Worm (Caenorhabditis elegans) whole organism, L1 larva: Measurements from ENCODE around the gene C06B8.7.
A peak's percentile ranks its signal among the peaks of the same experiment; 100 is the strongest.

Experiments used
- C04F5.9 ChIP-seq: sonication (generic microtip); optimal IDR thresholded peaks from 2 replicates; lab custom pipeline; 2016; ENCODE audit warnings: missing genetic modification characterization, missing compliant biosample characterization
- C16A3.4 ChIP-seq: fragments of 150-350 bp; optimal IDR thresholded peaks from 2 replicates; lab custom pipeline; 2014; ENCODE audit warnings: missing biosample characterization, missing genetic modification characterization
- C34B4.2 ChIP-seq: sonication (generic microtip); optimal IDR thresholded peaks from 2 replicates; lab custom pipeline; 2017; ENCODE audit warnings: mild to moderate bottlenecking, missing genetic modification characterization, missing compliant biosample characterization
- alr-1 ChIP-seq: fragments of 200-800 bp; sonication (Bioruptor generic); optimal IDR thresholded peaks from 2 replicates; lab custom pipeline; 2018; ENCODE audit warnings: borderline replicate concordance, mild to moderate bottlenecking, missing genetic modification characterization, missing compliant biosample characterization
- ceh-63 ChIP-seq: fragments of 200-800 bp; sonication (Bioruptor generic); optimal IDR thresholded peaks from 2 replicates; lab custom pipeline; 2018; ENCODE audit warnings: mild to moderate bottlenecking, missing genetic modification characterization, missing compliant biosample characterization
- ceh-8 ChIP-seq: fragments of 200-800 bp; sonication (Bioruptor generic); optimal IDR thresholded peaks from 2 replicates; lab custom pipeline; 2018; ENCODE audit warnings: mild to moderate bottlenecking, missing genetic modification characterization, moderate library complexity, missing compliant biosample characterization
- ceh-88 ChIP-seq: fragments of 200-800 bp; sonication (Bioruptor generic); IDR thresholded peaks from 2 replicates; pipeline ENCODE4 v1.3.6; 2022; ENCODE audit warnings: missing genetic modification characterization, missing compliant biosample characterization
- ceh-90 ChIP-seq: sonication (generic microtip); optimal IDR thresholded peaks from 2 replicates; lab custom pipeline; 2016; ENCODE audit warnings: missing genetic modification characterization, missing compliant biosample characterization
- ces-1 ChIP-seq: fragments of 150-350 bp; optimal IDR thresholded peaks from 2 replicates; lab custom pipeline; 2014; ENCODE audit warnings: missing biosample characterization, missing genetic modification reagents, missing genetic modification characterization
- dpl-1 ChIP-seq, 3 experiments: fragments of 150-350 bp in 2 of 3; sonication (generic microtip) in 1 of 3; optimal IDR thresholded peaks; 2 replicates each; lab custom pipeline; 2014 to 2017; ENCODE audit warnings: missing biosample characterization in 3 of 3, missing genetic modification characterization in 3 of 3, missing genetic modification reagents in 3 of 3
- efl-1 ChIP-seq, 4 experiments: fragments of 150-350 bp; optimal IDR thresholded peaks in 3 of 4; peaks in 1 of 4; 1 replicate in 1 of 4; 2 replicates in 3 of 4; lab custom pipeline; 2014; ENCODE audit warnings: missing biosample characterization in 2 of 4, missing genetic modification characterization in 2 of 4, missing genetic modification reagents in 2 of 4
- efl-3 ChIP-seq: fragments of 200-800 bp; sonication (Bioruptor generic); optimal IDR thresholded peaks from 2 replicates; lab custom pipeline; 2018; ENCODE audit warnings: mild to moderate bottlenecking, missing genetic modification characterization, missing compliant biosample characterization
- egl-13 ChIP-seq: sonication (generic microtip); optimal IDR thresholded peaks from 2 replicates; lab custom pipeline; 2016; ENCODE audit warnings: missing genotype, missing genetic modification reagents, missing genetic modification characterization, missing compliant biosample characterization
- elt-2 ChIP-seq: sonication (generic microtip); optimal IDR thresholded peaks from 2 replicates; lab custom pipeline; 2016; ENCODE audit warnings: missing genetic modification characterization, mild to moderate bottlenecking, inconsistent platforms, missing compliant biosample characterization, missing genetic modification reagents
- elt-3 ChIP-seq, 6 experiments: fragments of 150-350 bp in 1 of 6; sonication (generic microtip); optimal IDR thresholded peaks; 2 replicates each; lab custom pipeline; 2017 to 2018; ENCODE audit warnings: missing biosample characterization in 6 of 6, missing genetic modification characterization in 6 of 6, inconsistent platforms in 1 of 6
- fkh-10 ChIP-seq: sonication (generic microtip); optimal IDR thresholded peaks from 2 replicates; lab custom pipeline; 2017; ENCODE audit warnings: missing biosample characterization, missing genetic modification reagents, missing genetic modification characterization
- fkh-4 ChIP-seq: sonication (generic microtip); optimal IDR thresholded peaks from 2 replicates; lab custom pipeline; 2016; ENCODE audit warnings: missing compliant biosample characterization, missing genetic modification characterization, borderline replicate concordance
- fkh-8 ChIP-seq: sonication (generic microtip); optimal IDR thresholded peaks from 2 replicates; lab custom pipeline; 2016; ENCODE audit warnings: mild to moderate bottlenecking, missing genetic modification characterization, missing compliant biosample characterization
- fos-1 ChIP-seq: fragments of 150-350 bp; optimal IDR thresholded peaks from 2 replicates; lab custom pipeline; 2014; ENCODE audit warnings: missing biosample characterization, missing genetic modification characterization
- grh-1 ChIP-seq: fragments of 200-800 bp; sonication (Bioruptor generic); IDR thresholded peaks from 2 replicates; pipeline ENCODE4 v1.3.6; 2022; ENCODE audit warnings: missing genetic modification reagents, missing genetic modification characterization, missing compliant biosample characterization
- hlh-17 ChIP-seq: fragments of 200-800 bp; sonication (Bioruptor generic); optimal IDR thresholded peaks from 2 replicates; lab custom pipeline; 2018; ENCODE audit warnings: missing genetic modification characterization, mild to moderate bottlenecking, missing compliant biosample characterization, moderate library complexity, borderline replicate concordance
- hpl-2 ChIP-seq: fragments of 150-350 bp; optimal IDR thresholded peaks from 2 replicates; lab custom pipeline; 2014; ENCODE audit warnings: missing biosample characterization, missing genetic modification reagents, missing genetic modification characterization
- isw-1 ChIP-seq: fragments of 200-800 bp; sonication (Bioruptor generic); IDR thresholded peaks from 2 replicates; pipeline ENCODE4 v1.3.6; 2022; ENCODE audit warnings: missing genetic modification characterization, missing compliant biosample characterization
- jun-1 ChIP-seq: fragments of 150-350 bp; optimal IDR thresholded peaks from 2 replicates; lab custom pipeline; 2014; ENCODE audit warnings: missing biosample characterization, missing genetic modification reagents, missing genetic modification characterization
- lin-13 ChIP-seq: fragments of 150-350 bp; optimal IDR thresholded peaks from 2 replicates; lab custom pipeline; 2014; ENCODE audit warnings: missing biosample characterization, missing genetic modification reagents, missing genetic modification characterization
- lin-35 ChIP-seq, 2 experiments: fragments of 150-350 bp; optimal IDR thresholded peaks; 2 replicates each; lab custom pipeline; 2014; ENCODE audit warnings: missing biosample characterization in 2 of 2, missing genetic modification characterization in 2 of 2, missing genetic modification reagents in 2 of 2
- lsy-2 ChIP-seq, 2 experiments: fragments of 150-350 bp; optimal IDR thresholded peaks; 2 replicates each; lab custom pipeline; 2014; ENCODE audit warnings: missing biosample characterization in 2 of 2, missing genetic modification characterization in 2 of 2
- mdl-1 ChIP-seq, 2 experiments: fragments of 150-350 bp; optimal IDR thresholded peaks; 2 replicates each; lab custom pipeline; 2014 to 2017; ENCODE audit warnings: missing biosample characterization in 2 of 2, missing genetic modification characterization in 2 of 2, inconsistent platforms in 1 of 2
- mef-2 ChIP-seq: fragments of 150-350 bp; optimal IDR thresholded peaks from 2 replicates; lab custom pipeline; 2014; ENCODE audit warnings: missing biosample characterization, missing genetic modification characterization
- mep-1 ChIP-seq: fragments of 150-350 bp; optimal IDR thresholded peaks from 2 replicates; lab custom pipeline; 2014; ENCODE audit warnings: missing biosample characterization, missing genetic modification characterization
- nhr-20 ChIP-seq: sonication (generic microtip); optimal IDR thresholded peaks from 2 replicates; lab custom pipeline; 2016; ENCODE audit warnings: mild to moderate bottlenecking, missing genetic modification characterization, missing compliant biosample characterization
- nhr-47 ChIP-seq: sonication (generic microtip); optimal IDR thresholded peaks from 2 replicates; lab custom pipeline; 2016; ENCODE audit warnings: mild to moderate bottlenecking, missing genetic modification characterization, moderate library complexity, missing compliant biosample characterization
- nhr-71 ChIP-seq: sonication (generic microtip); optimal IDR thresholded peaks from 2 replicates; lab custom pipeline; 2016; ENCODE audit warnings: mild to moderate bottlenecking, missing genetic modification characterization, moderate library complexity, missing compliant biosample characterization
- nhr-76 ChIP-seq: sonication (generic microtip); optimal IDR thresholded peaks from 2 replicates; lab custom pipeline; 2017; ENCODE audit warnings: missing biosample characterization, missing genetic modification characterization
- pax-3 ChIP-seq: fragments of 200-800 bp; sonication (Bioruptor generic); optimal IDR thresholded peaks from 2 replicates; lab custom pipeline; 2018; ENCODE audit warnings: mild to moderate bottlenecking, missing genetic modification characterization, moderate library complexity, missing compliant biosample characterization
- rnt-1 ChIP-seq: sonication (generic microtip); optimal IDR thresholded peaks from 2 replicates; lab custom pipeline; 2016; ENCODE audit warnings: mild to moderate bottlenecking, missing genetic modification characterization, moderate library complexity, missing compliant biosample characterization
- skn-1 ChIP-seq: fragments of 150-350 bp; optimal IDR thresholded peaks from 2 replicates; lab custom pipeline; 2014; ENCODE audit warnings: missing biosample characterization, missing genetic modification characterization
- snpc-4 ChIP-seq: fragments of 150-350 bp; optimal IDR thresholded peaks from 2 replicates; lab custom pipeline; 2014; ENCODE audit warnings: missing biosample characterization, missing genetic modification characterization
- snu-23 ChIP-seq: sonication (generic microtip); optimal IDR thresholded peaks from 2 replicates; lab custom pipeline; 2016; ENCODE audit warnings: missing genetic modification characterization, missing compliant biosample characterization
- sox-4 ChIP-seq: sonication (generic microtip); optimal IDR thresholded peaks from 2 replicates; lab custom pipeline; 2016; ENCODE audit warnings: missing genetic modification characterization, missing compliant biosample characterization
- sptf-1 ChIP-seq: fragments of 150-350 bp; optimal IDR thresholded peaks from 2 replicates; lab custom pipeline; 2014; ENCODE audit warnings: missing biosample characterization, missing genetic modification characterization
- swsn-7 ChIP-seq: sonication (generic microtip); optimal IDR thresholded peaks from 2 replicates; lab custom pipeline; 2016; ENCODE audit warnings: missing genetic modification characterization, missing compliant biosample characterization
- unc-30 ChIP-seq: sonication (generic microtip); optimal IDR thresholded peaks from 2 replicates; lab custom pipeline; 2017; ENCODE audit warnings: missing biosample characterization, missing genetic modification characterization
- unc-98 ChIP-seq: fragments of 200-800 bp; sonication (Bioruptor generic); IDR thresholded peaks from 2 replicates; pipeline ENCODE4 v1.3.6; 2022; ENCODE audit warnings: missing genetic modification characterization, missing compliant biosample characterization
- vab-15 ChIP-seq: sonication (generic microtip); optimal IDR thresholded peaks from 2 replicates; lab custom pipeline; 2017; ENCODE audit warnings: missing genotype, mild to moderate bottlenecking, missing genetic modification characterization, missing compliant biosample characterization
- xbp-1 ChIP-seq: sonication (generic microtip); optimal IDR thresholded peaks from 2 replicates; lab custom pipeline; 2016; ENCODE audit warnings: missing genetic modification characterization, missing compliant biosample characterization
- zag-1 ChIP-seq: fragments of 150-350 bp; optimal IDR thresholded peaks from 2 replicates; lab custom pipeline; 2014; ENCODE audit warnings: missing biosample characterization, missing genetic modification characterization
- zip-4 ChIP-seq: fragments of 200-800 bp; sonication (Bioruptor generic); optimal IDR thresholded peaks from 2 replicates; lab custom pipeline; 2018; ENCODE audit warnings: mild to moderate bottlenecking, missing genetic modification characterization, moderate library complexity, missing compliant biosample characterization
- ztf-11 ChIP-seq, 2 experiments: sonication (generic microtip); optimal IDR thresholded peaks; 2 replicates each; lab custom pipeline; 2016 to 2017; ENCODE audit warnings: missing genetic modification characterization in 2 of 2, missing biosample characterization in 1 of 2, missing compliant biosample characterization in 1 of 2
- ztf-4 ChIP-seq: fragments of 150-350 bp; optimal IDR thresholded peaks from 2 replicates; lab custom pipeline; 2014; ENCODE audit warnings: missing biosample characterization, missing genetic modification characterization

Gene C06B8.7

DNA sequence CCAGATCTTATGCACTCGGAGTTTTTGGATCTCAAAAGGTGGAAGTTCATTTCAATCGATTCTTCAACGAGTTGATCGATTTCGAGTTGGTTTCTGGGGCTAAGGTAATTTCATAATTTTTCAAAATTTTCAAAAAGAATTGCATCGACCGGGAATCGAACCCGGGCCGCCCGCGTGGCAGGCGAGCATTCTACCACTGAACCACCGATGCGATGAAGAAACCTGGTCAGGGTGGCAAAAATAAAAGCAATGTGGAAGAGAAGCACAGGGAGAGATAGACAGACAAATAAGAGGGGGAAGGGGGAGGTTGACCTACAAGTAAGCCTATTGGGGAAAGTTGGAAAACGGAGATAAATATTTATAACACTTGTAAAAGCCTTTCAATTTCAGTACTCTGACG is 6.5 kb downstream of the C06B8.7 start (continued):
- TF ChIP-seq nhr-76 (tag; lab: Kevin White, UChicago) (no peak), mef-2 (tag; lab: Kevin White, UChicago) (no peak), ceh-88 (no peak), nhr-20 (tag; lab: Kevin White, UChicago) (peak; percentile 55), jun-1 (tag; lab: Kevin White, UChicago) (peak; percentile 0), rnt-1 (peak; percentile 73), efl-3 (no peak), grh-1 (GFP tag; lab: Robert Waterston, UW) (no peak), isw-1 (GFP tag; lab: Robert Waterston, UW) (no peak), ztf-4 (tag; lab: Kevin White, UChicago) (no peak), nhr-71 (no peak), snpc-4 (tag; lab: Kevin White, UChicago) (no peak), nhr-47 (tag; lab: Kevin White, UChicago) (peak; percentile 54), ceh-8 (GFP tag; lab: Kevin White, UChicago) (no peak), ces-1 (no peak), alr-1 (no peak), unc-30 (tag; lab: Kevin White, UChicago) (no peak), lin-35 (GFP tag; optimal IDR thresholded peaks at IDR 0.05; lab: Kevin White, UChicago) (peak; percentile 28 to 65), fos-1 (tag; lab: Kevin White, UChicago) (no peak), lin-13 (GFP tag; lab: Kevin White, UChicago) (peak; percentile 45), elt-2 (peak; percentile 15), sptf-1 (tag; lab: Kevin White, UChicago) (no peak), mdl-1 (tag; optimal IDR thresholded peaks at IDR 0.05; lab: Kevin White, UChicago) (peak in 1 of 2 experiments; percentile 33), ceh-63 (GFP tag; lab: Kevin White, UChicago) (no peak), unc-98 (GFP tag; lab: Robert Waterston, UW) (no peak), C34B4.2 (no peak), egl-13 (no peak), sox-4 (tag; lab: Kevin White, UChicago) (no peak), zag-1 (no peak), lsy-2 (tag; optimal IDR thresholded peaks at IDR 0.05; lab: Kevin White, UChicago) (no peak), C16A3.4 (peak; percentile 37)

DNA sequence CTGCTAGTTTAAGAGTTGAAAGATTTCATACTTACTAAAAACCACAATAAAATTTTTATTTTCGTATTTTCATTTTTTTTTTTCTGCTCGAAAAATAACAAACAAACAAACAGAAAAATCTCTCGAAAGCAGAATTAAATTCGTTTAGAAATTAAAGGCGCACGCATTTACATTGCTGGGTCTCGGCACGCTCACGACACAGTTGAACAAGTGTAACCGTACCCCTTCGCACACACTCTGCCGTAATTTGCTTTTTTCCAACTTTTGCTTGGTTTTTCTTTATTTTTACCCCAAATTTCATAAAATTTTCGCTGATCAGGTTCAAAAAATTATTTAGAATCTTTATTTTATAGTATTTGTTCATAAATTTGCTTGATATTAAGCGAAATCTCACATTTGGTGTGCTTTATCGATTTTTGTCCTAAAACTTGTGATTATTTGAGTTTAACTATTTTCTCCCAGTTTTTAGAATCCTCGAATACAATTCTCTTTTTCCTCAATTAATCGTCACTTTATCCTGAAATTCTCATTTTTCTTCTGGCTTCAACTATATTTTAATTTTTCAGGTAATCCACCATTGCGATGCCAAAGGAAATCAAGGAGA is 13.2 kb downstream of the C06B8.7 start, which contains the start of gene rpl-38:
TSS of gene rpl-38 (plus strand) at position 554 of the 604 bp plus-strand sequence.
- TF ChIP-seq zip-4 (GFP tag; lab: Kevin White, UChicago), result peak; percentile 36
- TF ChIP-seq ceh-63 (GFP tag; lab: Kevin White, UChicago), result no peak
- no peak for TF ChIP-seq pax-3 (tag; lab: Kevin White, UChicago)
- TF ChIP-seq lin-13 (GFP tag; lab: Kevin White, UChicago), result peak; percentile 77
- TF ChIP-seq nhr-47 (tag; lab: Kevin White, UChicago), result peak; percentile 87
- TF ChIP-seq xbp-1 (tag; lab: Kevin White, UChicago), result peak; percentile 78
- peak; percentile 91 for TF ChIP-seq mep-1 (tag; lab: Kevin White, UChicago)
- TF ChIP-seq sptf-1 (tag; lab: Kevin White, UChicago), result no peak
- TF ChIP-seq C04F5.9 (tag; lab: Kevin White, UChicago), result peak; percentile 47
- peak in 1 of 2 experiments; percentile 66 for TF ChIP-seq mdl-1 (tag; optimal IDR thresholded peaks at IDR 0.05; lab: Kevin White, UChicago)
- peak; percentile 68 for TF ChIP-seq fkh-8
- TF ChIP-seq hlh-17, result no peak
- TF ChIP-seq ceh-90, result no peak
- TF ChIP-seq skn-1 (tag; lab: Kevin White, UChicago), result peak; percentile 76
- no peak for TF ChIP-seq nhr-76 (tag; lab: Kevin White, UChicago)
- TF ChIP-seq fkh-4 (tag; lab: Kevin White, UChicago), result peak; percentile 45
- peak; percentile 88 to 89 for TF ChIP-seq efl-1 (optimal IDR thresholded peaks at IDR 0.05; lab: Kevin White, UChicago)
- peak; percentile 81 to 98 for TF ChIP-seq efl-1 (GFP tag; optimal IDR thresholded peaks at IDR 0.05 in 1 of 2; lab: Kevin White, UChicago)
- TF ChIP-seq fkh-10 (GFP tag; lab: Kevin White, UChicago), result peak; percentile 35
- TF ChIP-seq swsn-7 (tag; lab: Kevin White, UChicago), result peak; percentile 83
- peak; percentile 67 for TF ChIP-seq elt-2
- TF ChIP-seq snu-23 (GFP tag; lab: Kevin White, UChicago), result peak; percentile 92
- peak in 3 of 6 experiments; percentile 55 to 68 (median 57) for TF ChIP-seq elt-3 (tag; optimal IDR thresholded peaks at IDR 0.05; lab: Kevin White, UChicago)
- peak; percentile 89 for TF ChIP-seq rnt-1
- TF ChIP-seq ztf-11 (tag; optimal IDR thresholded peaks at IDR 0.05; lab: Kevin White, UChicago), result peak in 1 of 2 experiments; percentile 18
- peak; percentile 35 for TF ChIP-seq hpl-2 (GFP tag; lab: Kevin White, UChicago)
- peak; percentile 22 for TF ChIP-seq vab-15 (tag; lab: Kevin White, UChicago)
- TF ChIP-seq unc-98 (GFP tag; lab: Robert Waterston, UW), result no peak
- TF ChIP-seq fos-1 (tag; lab: Kevin White, UChicago), result peak; percentile 68
- TF ChIP-seq dpl-1 (GFP tag; optimal IDR thresholded peaks at IDR 0.05; lab: Kevin White, UChicago), result peak; percentile 73 to 84 (median 82)
